ENCODE assay signal across 6 worm cellular contexts in genomic region chrV:13609806-13610205, ce11.
TF ChIP-seq lines count a peak whose summit lies in the region.

No protein-coding gene starts in this region.

TF ChIP-seq in whole organism, L1 larva, 84 proteins besides CTCF, POLR2A, EP300 and RAD21:
- no peak for TF ChIP-seq lir-3 (tag; optimal IDR thresholded peaks at IDR 0.05; lab: Kevin White, UChicago; ENCODE audit: poor library complexity)
- TF ChIP-seq blmp-1 (tag; optimal IDR thresholded peaks at IDR 0.05; lab: Kevin White, UChicago), result peak; percentile 61

TF ChIP-seq in whole organism, L2 larva, 48 proteins besides CTCF, POLR2A, EP300 and RAD21:
- no peak for TF ChIP-seq sma-3 (GFP tag; optimal IDR thresholded peaks at IDR 0.05; lab: Kevin White, UChicago)
- TF ChIP-seq nhr-21 (tag; optimal IDR thresholded peaks at IDR 0.05; lab: Kevin White, UChicago), result peak; percentile 20
- no peak for TF ChIP-seq ztf-4 (tag; optimal IDR thresholded peaks at IDR 0.05; lab: Kevin White, UChicago)
- TF ChIP-seq mab-5 (tag; optimal IDR thresholded peaks at IDR 0.05; lab: Kevin White, UChicago), result no peak
- TF ChIP-seq nhr-25 (tag; optimal IDR thresholded peaks at IDR 0.05; lab: Kevin White, UChicago), result no peak
- TF ChIP-seq mbf-1 (tag; optimal IDR thresholded peaks at IDR 0.05; lab: Kevin White, UChicago), result no peak
- no peak for TF ChIP-seq elt-3 (tag; optimal IDR thresholded peaks at IDR 0.05; lab: Kevin White, UChicago)
- no peak for TF ChIP-seq skn-1 (tag; optimal IDR thresholded peaks at IDR 0.05; lab: Kevin White, UChicago)

TF ChIP-seq in whole organism, L3 larva, 47 proteins besides CTCF, POLR2A, EP300 and RAD21:
- peak; percentile 66 for TF ChIP-seq nhr-23 (tag; optimal IDR thresholded peaks at IDR 0.05; lab: Kevin White, UChicago)
- no peak for TF ChIP-seq ceh-16 (tag; optimal IDR thresholded peaks at IDR 0.05; lab: Kevin White, UChicago)
- TF ChIP-seq jun-1 (tag; optimal IDR thresholded peaks at IDR 0.05; lab: Kevin White, UChicago), result no peak

TF ChIP-seq in whole organism, L4 larva, 104 proteins besides CTCF, POLR2A, EP300 and RAD21:
- 0 out of 2 replicates have a peak, but pooled peaks have one; percentile 11 for TF ChIP-seq D1046.2 (GFP tag; IDR thresholded peaks at IDR 0.05; lab: Robert Waterston, UW)
- TF ChIP-seq mdl-1 (tag; optimal IDR thresholded peaks at IDR 0.05; lab: Kevin White, UChicago), result peak in 1 of 2 experiments; percentile 4
- TF ChIP-seq mxl-3 (GFP tag; optimal IDR thresholded peaks at IDR 0.05; lab: Kevin White, UChicago), result peak; percentile 21
- peak in 1 of 2 experiments; percentile 42 for TF ChIP-seq hif-1 (tag; optimal IDR thresholded peaks at IDR 0.05; lab: Kevin White, UChicago)
- TF ChIP-seq ctbp-1 (GFP tag; IDR thresholded peaks at IDR 0.05; lab: Robert Waterston, UW), result no peak
- no peak for TF ChIP-seq unc-130 (GFP tag; optimal IDR thresholded peaks at IDR 0.05; lab: Kevin White, UChicago)
- no peak for TF ChIP-seq ceh-28 (tag; optimal IDR thresholded peaks at IDR 0.05; lab: Kevin White, UChicago)
- TF ChIP-seq ceh-32 (tag; optimal IDR thresholded peaks at IDR 0.05; lab: Kevin White, UChicago; ENCODE audit: poor library complexity), result no peak
- TF ChIP-seq Y5F2A.4 (GFP tag; optimal IDR thresholded peaks at IDR 0.05; lab: Kevin White, UChicago), result no peak
- TF ChIP-seq T20F7.1 (GFP tag; optimal IDR thresholded peaks at IDR 0.05; lab: Kevin White, UChicago), result no peak
- no peak for TF ChIP-seq fos-1 (tag; optimal IDR thresholded peaks at IDR 0.05; lab: Kevin White, UChicago)
- TF ChIP-seq F10B5.3 (tag; optimal IDR thresholded peaks at IDR 0.05; lab: Kevin White, UChicago), result no peak
- no peak for TF ChIP-seq ztf-11 (tag; optimal IDR thresholded peaks at IDR 0.05; lab: Kevin White, UChicago)
- no peak for TF ChIP-seq lir-3 (tag; optimal IDR thresholded peaks at IDR 0.05; lab: Kevin White, UChicago)
- no peak for TF ChIP-seq nhr-10 (tag; optimal IDR thresholded peaks at IDR 0.05; lab: Kevin White, UChicago)

TF ChIP-seq in whole organism, mixed stage, embryonic, 35 proteins besides CTCF, POLR2A, EP300 and RAD21:
- peak; percentile 93 for TF ChIP-seq ham-2 (GFP tag; optimal IDR thresholded peaks at IDR 0.05; lab: Kevin White, UChicago)
- TF ChIP-seq sptf-1 (tag; optimal IDR thresholded peaks at IDR 0.05; lab: Kevin White, UChicago), result no peak
- TF ChIP-seq tbx-8 (GFP tag; optimal IDR thresholded peaks at IDR 0.05; lab: Kevin White, UChicago), result no peak
- no peak for TF ChIP-seq lsy-2 (tag; optimal IDR thresholded peaks at IDR 0.05; lab: Kevin White, UChicago)
- no peak for TF ChIP-seq hlh-1 (tag; optimal IDR thresholded peaks at IDR 0.05; lab: Kevin White, UChicago)
TF ChIP-seq in whole organism, mixed stage, embryonic: peak in this region for 1.

TF ChIP-seq in whole organism, young adult, 124 proteins besides CTCF, POLR2A, EP300 and RAD21:
- TF ChIP-seq aptf-3 (GFP tag; IDR thresholded peaks at IDR 0.05; lab: Robert Waterston, UW) (no peak), lir-1 (GFP tag; conservative IDR thresholded peaks at IDR 0.05; lab: Robert Waterston, UW) (no peak), hmg-1.2 (GFP tag; IDR thresholded peaks at IDR 0.05; lab: Robert Waterston, UW) (peak; percentile 63)
